Fruit fly (Drosophila melanogaster): Measurements from ENCODE around the gene Tssk.

Tssk gene

dm6 chr3R:18577739-18578417, 20.6 kb upstream of the Tssk start:
- TF ChIP-seq D1 (tag; optimal IDR thresholded peaks at IDR 0.05): no peak
- TF ChIP-seq CG8301 (tag; optimal IDR thresholded peaks at IDR 0.05): peak; percentile 29
- TF ChIP-seq Ets98B (GFP tag; IDR thresholded peaks at IDR 0.05): no peak; the same call in 1 of the 2 replicates
- TF ChIP-seq CG14655 (GFP tag; optimal IDR thresholded peaks at IDR 0.05): peak; percentile 45
- peak; percentile 46; the same call in 1 of the 3 replicates for TF ChIP-seq CG4496 (GFP tag; IDR thresholded peaks at IDR 0.05)
- TF ChIP-seq Pif1B (GFP tag; optimal IDR thresholded peaks at IDR 0.05): no peak
- TF ChIP-seq CG17806 (tag; optimal IDR thresholded peaks at IDR 0.05): no peak
- peak; percentile 2 for TF ChIP-seq CG15710 (tag; optimal IDR thresholded peaks at IDR 0.05)
- TF ChIP-seq CG8159 (tag; optimal IDR thresholded peaks at IDR 0.05): peak; percentile 10
- no peak for TF ChIP-seq Snoo (tag; optimal IDR thresholded peaks at IDR 0.05)
- TF ChIP-seq Pif1A (GFP tag; optimal IDR thresholded peaks at IDR 0.05): peak; percentile 39
- TF ChIP-seq fd96Ca (GFP tag; IDR thresholded peaks at IDR 0.05): peak; percentile 33; the same call in 1 of the 3 replicates
- TF ChIP-seq rn (GFP tag; IDR thresholded peaks at IDR 0.05): no peak
- peak; percentile 13 for TF ChIP-seq CG9948 (tag; optimal IDR thresholded peaks at IDR 0.05)
- TF ChIP-seq gl (tag; optimal IDR thresholded peaks at IDR 0.05): no peak

DNA sequence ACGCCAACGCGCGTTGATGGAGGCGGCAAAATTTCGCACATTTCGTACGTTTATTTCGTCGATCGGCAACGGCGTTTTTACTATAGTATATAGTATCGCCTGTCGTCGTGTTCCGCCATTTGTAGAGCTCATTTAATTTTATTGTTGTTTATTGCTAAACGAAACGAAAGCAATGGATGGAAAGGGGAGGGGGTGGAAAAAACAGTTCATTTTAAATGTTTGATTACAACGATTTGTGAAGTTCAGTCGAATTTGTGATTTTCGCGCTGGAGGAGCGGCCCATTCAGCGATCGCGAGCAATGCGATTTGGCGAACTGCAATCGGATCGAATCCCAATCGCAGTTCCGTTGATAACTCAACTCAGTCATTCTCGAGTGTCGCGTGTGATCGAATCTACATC, 17.5 kb upstream of the Tssk start:
- no peak for TF ChIP-seq rn (GFP tag; IDR thresholded peaks at IDR 0.05)
- no peak for TF ChIP-seq Ets98B (GFP tag; IDR thresholded peaks at IDR 0.05)
- TF ChIP-seq CG4496 (GFP tag; IDR thresholded peaks at IDR 0.05): no peak
- no peak for TF ChIP-seq CG17806 (tag; optimal IDR thresholded peaks at IDR 0.05)
- TF ChIP-seq Snoo (tag; optimal IDR thresholded peaks at IDR 0.05): no peak
- no peak for TF ChIP-seq fd96Ca (GFP tag; IDR thresholded peaks at IDR 0.05)
- no peak for TF ChIP-seq EcR (GFP tag; optimal IDR thresholded peaks at IDR 0.05)
- no peak for TF ChIP-seq Pif1A (GFP tag; optimal IDR thresholded peaks at IDR 0.05)
- TF ChIP-seq CG12605 (GFP tag; IDR thresholded peaks at IDR 0.05): no peak
- TF ChIP-seq Pif1B (GFP tag; optimal IDR thresholded peaks at IDR 0.05): no peak
- no peak for TF ChIP-seq CG15710 (tag; optimal IDR thresholded peaks at IDR 0.05)
- TF ChIP-seq CG13204 (GFP tag; optimal IDR thresholded peaks at IDR 0.05): no peak
- TF ChIP-seq CG8301 (tag; optimal IDR thresholded peaks at IDR 0.05): no peak
- TF ChIP-seq CG32121 (GFP tag; IDR thresholded peaks at IDR 0.05): no peak
- no peak for TF ChIP-seq CG10348 (GFP tag; IDR thresholded peaks at IDR 0.05)
- TF ChIP-seq D1 (tag; optimal IDR thresholded peaks at IDR 0.05): no peak
- no peak for TF ChIP-seq CG14655 (GFP tag; optimal IDR thresholded peaks at IDR 0.05)

DNA sequence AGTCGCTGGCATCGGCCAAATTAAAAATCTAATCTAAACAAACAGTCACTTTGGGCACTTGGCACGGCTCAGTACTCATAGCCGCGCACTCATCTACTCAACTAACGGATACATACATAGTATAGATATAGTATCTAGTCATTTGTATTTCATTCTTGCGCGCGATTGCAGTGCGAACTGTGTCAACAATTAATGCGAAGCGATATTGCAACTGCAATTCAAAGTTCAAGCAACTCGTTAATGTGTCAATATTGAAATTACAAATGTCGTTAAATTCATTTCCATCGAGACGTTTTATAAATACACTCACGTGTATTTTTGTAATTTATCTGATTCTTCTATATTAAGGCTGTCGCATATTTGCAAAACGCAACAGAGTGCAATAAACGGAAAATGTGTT, 16.3 kb upstream of the Tssk start:
- TF ChIP-seq CG14655 (GFP tag; optimal IDR thresholded peaks at IDR 0.05) (no peak), Ets98B (GFP tag; IDR thresholded peaks at IDR 0.05) (peak; percentile 21; the same call in 1 of the 2 replicates), Pif1A (GFP tag; optimal IDR thresholded peaks at IDR 0.05) (peak; percentile 2), EcR (GFP tag; optimal IDR thresholded peaks at IDR 0.05) (peak; percentile 62), gl (tag; optimal IDR thresholded peaks at IDR 0.05) (peak; percentile 6)

dm6 chr3R:18583881-18584545, 14.5 kb upstream of the Tssk start:
- TF ChIP-seq rn (GFP tag; IDR thresholded peaks at IDR 0.05): peak; percentile 75
- TF ChIP-seq CG14655 (GFP tag; optimal IDR thresholded peaks at IDR 0.05): peak; percentile 94
- TF ChIP-seq gl (tag; optimal IDR thresholded peaks at IDR 0.05): peak; percentile 76
- peak; percentile 93 for TF ChIP-seq CG4496 (GFP tag; IDR thresholded peaks at IDR 0.05)
- TF ChIP-seq CG32121 (GFP tag; IDR thresholded peaks at IDR 0.05): peak; percentile 88
- peak; percentile 91 for TF ChIP-seq Pif1A (GFP tag; optimal IDR thresholded peaks at IDR 0.05)
- peak; percentile 92 for TF ChIP-seq CG8159 (tag; optimal IDR thresholded peaks at IDR 0.05)
- peak; percentile 58 for TF ChIP-seq CG10348 (GFP tag; IDR thresholded peaks at IDR 0.05)
- peak; percentile 89 for TF ChIP-seq CG15710 (tag; optimal IDR thresholded peaks at IDR 0.05)
- TF ChIP-seq Snoo (tag; optimal IDR thresholded peaks at IDR 0.05): peak; percentile 63
- TF ChIP-seq fd96Ca (GFP tag; IDR thresholded peaks at IDR 0.05): peak; percentile 97
- TF ChIP-seq CG8301 (tag; optimal IDR thresholded peaks at IDR 0.05): peak; percentile 92
- peak; percentile 46 for TF ChIP-seq D1 (tag; optimal IDR thresholded peaks at IDR 0.05)
- TF ChIP-seq CG9948 (tag; optimal IDR thresholded peaks at IDR 0.05): peak; percentile 92
- peak; percentile 90 for TF ChIP-seq CG17806 (tag; optimal IDR thresholded peaks at IDR 0.05)
- TF ChIP-seq Pif1B (GFP tag; optimal IDR thresholded peaks at IDR 0.05): peak; percentile 90
- peak; percentile 74 for TF ChIP-seq CG12605 (GFP tag; IDR thresholded peaks at IDR 0.05)
- TF ChIP-seq CG13204 (GFP tag; optimal IDR thresholded peaks at IDR 0.05): peak; percentile 57
- peak; percentile 85 for TF ChIP-seq EcR (GFP tag; optimal IDR thresholded peaks at IDR 0.05)
- peak; percentile 84 for TF ChIP-seq CG34367 (tag; optimal IDR thresholded peaks at IDR 0.05)
- TF ChIP-seq Ets98B (GFP tag; IDR thresholded peaks at IDR 0.05): peak; percentile 92

- TF ChIP-seq CG13204 (GFP tag; optimal IDR thresholded peaks at IDR 0.05): no peak
- TF ChIP-seq EcR (GFP tag; optimal IDR thresholded peaks at IDR 0.05): no peak
Observed at dm6 chr3R:18584546-18584935, 13.9 kb upstream of the Tssk start.

DNA sequence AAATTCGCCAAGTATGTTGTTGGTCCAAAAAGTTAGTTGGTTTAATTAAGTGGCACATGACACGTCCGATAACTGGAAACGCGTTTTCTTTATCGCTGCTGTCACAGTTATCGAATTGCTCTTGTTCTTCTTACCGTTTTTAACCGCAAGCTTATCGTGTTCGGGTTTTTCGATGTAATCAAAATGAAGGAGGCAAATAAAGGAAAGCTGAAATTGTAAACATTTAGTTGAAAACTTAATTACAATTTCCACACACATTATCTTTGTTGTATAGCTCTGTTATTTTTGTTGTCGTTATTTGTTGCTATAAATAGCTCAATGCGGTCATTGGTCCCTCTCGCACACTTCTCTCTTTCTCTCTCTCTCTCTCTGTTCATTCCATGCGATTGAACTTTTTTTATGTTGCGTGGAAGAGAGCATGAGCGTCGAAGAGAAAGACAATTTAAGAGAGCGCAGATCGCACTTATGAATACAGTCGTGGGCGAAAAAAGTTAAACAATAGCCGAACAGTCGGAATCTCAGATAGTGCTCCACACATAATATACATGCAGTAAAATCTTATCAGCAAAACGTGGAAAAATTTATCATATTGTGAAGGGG, 13.1 kb upstream of the Tssk start:
- TF ChIP-seq Snoo (tag; optimal IDR thresholded peaks at IDR 0.05) (no peak), CG17806 (tag; optimal IDR thresholded peaks at IDR 0.05) (peak; percentile 25), fd96Ca (GFP tag; IDR thresholded peaks at IDR 0.05) (peak; percentile 23; the same call in 1 of the 3 replicates), gl (tag; optimal IDR thresholded peaks at IDR 0.05) (no peak), CG4496 (GFP tag; IDR thresholded peaks at IDR 0.05) (peak; percentile 58), CG34367 (tag; optimal IDR thresholded peaks at IDR 0.05) (no peak), rn (GFP tag; IDR thresholded peaks at IDR 0.05) (no peak), Ets98B (GFP tag; IDR thresholded peaks at IDR 0.05) (peak; percentile 48; the same call in 1 of the 2 replicates), Pif1A (GFP tag; optimal IDR thresholded peaks at IDR 0.05) (no peak), CG8159 (tag; optimal IDR thresholded peaks at IDR 0.05) (peak; percentile 13), CG9948 (tag; optimal IDR thresholded peaks at IDR 0.05) (no peak), CG32121 (GFP tag; IDR thresholded peaks at IDR 0.05) (peak; percentile 64; the same call in 1 of the 2 replicates), EcR (GFP tag; optimal IDR thresholded peaks at IDR 0.05) (peak; percentile 98), CG13204 (GFP tag; optimal IDR thresholded peaks at IDR 0.05) (no peak), CG8301 (tag; optimal IDR thresholded peaks at IDR 0.05) (no peak), CG14655 (GFP tag; optimal IDR thresholded peaks at IDR 0.05) (no peak), CG10348 (GFP tag; IDR thresholded peaks at IDR 0.05) (no peak), CG12605 (GFP tag; IDR thresholded peaks at IDR 0.05) (peak; percentile 76), Pif1B (GFP tag; optimal IDR thresholded peaks at IDR 0.05) (peak; percentile 61), D1 (tag; optimal IDR thresholded peaks at IDR 0.05) (no peak)

Data from whole organism, pupa.